Fruit fly (Drosophila melanogaster): Measurements from ENCODE around the gene CG4611.

CG4611 gene

dm6 chr3L:5141380-5142101, 5.4 kb downstream of the CG4611 start, which contains the start of the genes Dhrs4 and Gdap1 (continued):
- TF ChIP-seq Blimp-1 (GFP tag; optimal IDR thresholded peaks at IDR 0.05) (no peak), spab (GFP tag; optimal IDR thresholded peaks at IDR 0.05) (no peak), svp (GFP tag) (peak; percentile 87), CG3032 (tag; optimal IDR thresholded peaks at IDR 0.05) (no peak), Sox14 (GFP tag; optimal IDR thresholded peaks at IDR 0.05) (no peak), CG8119 (GFP tag; IDR thresholded peaks at IDR 0.05) (0 out of 3 replicates have a peak, but pooled peaks have one; percentile 29), Ets21C (GFP tag; optimal IDR thresholded peaks at IDR 0.05) (no peak), CG3919 (GFP tag; optimal IDR thresholded peaks at IDR 0.05) (no peak), eg (GFP tag; IDR thresholded peaks at IDR 0.05) (no peak), CG1621 (tag; optimal IDR thresholded peaks at IDR 0.05) (no peak), CG6276 (GFP tag; optimal IDR thresholded peaks at IDR 0.05) (peak; percentile 71), CG8632 (GFP tag; optimal IDR thresholded peaks at IDR 0.05) (no peak), dac (GFP tag; optimal IDR thresholded peaks at IDR 0.05) (no peak), esn (GFP tag; optimal IDR thresholded peaks at IDR 0.05) (no peak), net (GFP tag; optimal IDR thresholded peaks at IDR 0.05) (no peak), CG4318 (GFP tag; optimal IDR thresholded peaks at IDR 0.05) (no peak), CG6163 (GFP tag; IDR thresholded peaks at IDR 0.05) (no peak), Eip78C (GFP tag) (peak; percentile 57), fd59A (GFP tag; optimal IDR thresholded peaks at IDR 0.05) (no peak), CG7368 (GFP tag; optimal IDR thresholded peaks at IDR 0.05) (no peak), Hr4 (GFP tag; optimal IDR thresholded peaks at IDR 0.05) (no peak), CG8319 (GFP tag; optimal IDR thresholded peaks at IDR 0.05) (no peak)

- TF ChIP-seq lz (GFP tag; optimal IDR thresholded peaks at IDR 0.05) (no peak), topi (GFP tag; optimal IDR thresholded peaks at IDR 0.05) (no peak), fd59A (GFP tag; optimal IDR thresholded peaks at IDR 0.05) (no peak), ss (GFP tag; optimal IDR thresholded peaks at IDR 0.05) (no peak), Blimp-1 (GFP tag; optimal IDR thresholded peaks at IDR 0.05) (peak; percentile 97), eg (GFP tag; IDR thresholded peaks at IDR 0.05) (0 out of 3 replicates have a peak, but pooled peaks have one; percentile 18), cyc (GFP tag; optimal IDR thresholded peaks at IDR 0.05) (no peak), CG6854 (GFP tag; optimal IDR thresholded peaks at IDR 0.05) (peak; percentile 38), CG16779 (tag; optimal IDR thresholded peaks at IDR 0.05) (no peak), CG8319 (GFP tag; optimal IDR thresholded peaks at IDR 0.05) (no peak), CG11762 (GFP tag; optimal IDR thresholded peaks at IDR 0.05; ENCODE audit: insufficient read depth) (no peak), svp (GFP tag) (peak; percentile 95), salr (GFP tag; optimal IDR thresholded peaks at IDR 0.05) (no peak), CG6792 (GFP tag; optimal IDR thresholded peaks at IDR 0.05) (no peak), Hr4 (GFP tag; optimal IDR thresholded peaks at IDR 0.05) (no peak), CG34406 (GFP tag; optimal IDR thresholded peaks at IDR 0.05) (no peak)
These were observed 9.7 kb downstream of the CG4611 start, which contains the start of the genes Fitm and AlaRS-m for dm6 chr3L:5145814-5146244. Gene Fitm (minus strand): TSS chr3L:5146063. Gene AlaRS-m (plus strand): TSS chr3L:5146098.

dm6 chr3L:5152354-5152806, 16.2 kb downstream of the CG4611 start, which contains the start of the genes Gen and Srp54k:
Gene Gen (minus strand): TSS chr3L:5152376.
Gene Srp54k (plus strand): TSS chr3L:5152678.
- peak; percentile 58 for TF ChIP-seq lz (GFP tag; optimal IDR thresholded peaks at IDR 0.05)
- peak; percentile 54 for TF ChIP-seq esn (GFP tag; optimal IDR thresholded peaks at IDR 0.05)
- TF ChIP-seq CG6163 (GFP tag; IDR thresholded peaks at IDR 0.05), result 0 out of 3 replicates have a peak, but pooled peaks have one; percentile 22
- peak; percentile 41 for TF ChIP-seq CG31627 (GFP tag; optimal IDR thresholded peaks at IDR 0.05)
- peak; percentile 100 for TF ChIP-seq achi (GFP tag; optimal IDR thresholded peaks at IDR 0.05)
- no peak for TF ChIP-seq Eip78C (GFP tag)
- TF ChIP-seq CG7368 (GFP tag; optimal IDR thresholded peaks at IDR 0.05), result no peak
- no peak for TF ChIP-seq Sox14 (GFP tag; optimal IDR thresholded peaks at IDR 0.05)
- TF ChIP-seq Gug (GFP tag; IDR thresholded peaks at IDR 0.05), result 0 out of 2 replicates have a peak, but pooled peaks have one; percentile 20
- peak; percentile 15 for TF ChIP-seq CG3032 (tag; optimal IDR thresholded peaks at IDR 0.05)
- peak; percentile 9 for TF ChIP-seq CG6854 (GFP tag; optimal IDR thresholded peaks at IDR 0.05)
